Worm (Caenorhabditis elegans) whole organism, L3 larva: ENCODE data around the gene T09A12.1.

Experiments
- ama-1 ChIP-seq: fragments of 150-350 bp; optimal IDR thresholded peaks from 2 replicates; lab custom pipeline; 2018
- ceh-16 ChIP-seq: sonication (generic microtip); optimal IDR thresholded peaks from 2 replicates; lab custom pipeline; 2017; ENCODE audit warnings: missing biosample characterization, missing genetic modification characterization
- fos-1 ChIP-seq: fragments of 150-350 bp; optimal IDR thresholded peaks from 2 replicates; lab custom pipeline; 2014; ENCODE audit warnings: missing biosample characterization, missing genetic modification characterization
- lin-15B ChIP-seq: fragments of 150-350 bp; optimal IDR thresholded peaks from 2 replicates; lab custom pipeline; 2014; ENCODE audit warnings: missing biosample characterization, missing genetic modification characterization
- nhr-11 ChIP-seq: fragments of 150-350 bp; optimal IDR thresholded peaks from 2 replicates; lab custom pipeline; 2014; ENCODE audit warnings: missing biosample characterization, missing genetic modification characterization
- nhr-12 ChIP-seq: fragments of 150-350 bp; optimal IDR thresholded peaks from 2 replicates; lab custom pipeline; 2014; ENCODE audit warnings: missing biosample characterization, missing genetic modification characterization
- nhr-23 ChIP-seq: fragments of 150-350 bp; optimal IDR thresholded peaks from 2 replicates; lab custom pipeline; 2014; ENCODE audit warnings: missing biosample characterization, missing genetic modification reagents, missing genetic modification characterization
- snpc-4 ChIP-seq: fragments of 150-350 bp; optimal IDR thresholded peaks from 2 replicates; lab custom pipeline; 2014; ENCODE audit warnings: missing biosample characterization, missing genetic modification characterization

DNA sequence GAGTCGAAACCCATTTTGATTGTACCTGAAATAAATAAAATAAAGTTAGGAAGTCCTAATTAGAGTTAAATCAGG lies 45.1 kb downstream of the T09A12.1 start, which contains the start of gene nucl-1:
- TF ChIP-seq fos-1 (tag; lab: Kevin White, UChicago) = no peak
- no peak for TF ChIP-seq nhr-12 (tag; lab: Kevin White, UChicago)
- TF ChIP-seq lin-15B (tag; lab: Kevin White, UChicago) = no peak
- no peak for TF ChIP-seq snpc-4 (tag; lab: Kevin White, UChicago)
- TF ChIP-seq ama-1 (lab: Kevin White, UChicago) = no peak
- TF ChIP-seq ceh-16 = no peak
- TF ChIP-seq nhr-23 (tag; lab: Kevin White, UChicago) = no peak
- TF ChIP-seq nhr-11 = no peak
